Worm (Caenorhabditis elegans): ENCODE results near the gene cux-7.

DNA sequence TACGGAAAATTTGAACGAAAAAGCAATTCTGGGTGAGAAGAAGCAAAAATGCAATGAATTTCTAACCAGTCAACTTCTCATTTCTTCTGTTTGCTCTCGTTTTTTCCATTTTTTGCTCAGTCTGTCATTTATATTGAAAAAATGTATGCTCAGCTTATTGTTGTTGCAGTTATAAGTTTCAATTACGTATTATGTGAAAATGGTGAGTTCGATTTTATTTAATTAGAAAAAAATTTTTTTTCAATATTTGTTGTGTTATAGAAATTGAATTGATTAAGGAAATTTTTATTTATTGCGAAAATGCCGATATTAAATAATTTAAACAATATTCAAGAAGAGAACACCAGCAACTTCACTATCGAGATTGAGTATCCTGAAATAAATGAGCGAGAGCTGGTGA is 41.2 kb upstream of the cux-7 start, which contains the start of gene lgc-12:
- no peak for TF ChIP-seq ztf-11 (tag; optimal IDR thresholded peaks at IDR 0.05)
- no peak for TF ChIP-seq mep-1 (tag; optimal IDR thresholded peaks at IDR 0.05)
- no peak for TF ChIP-seq alr-1 (tag; optimal IDR thresholded peaks at IDR 0.05; ENCODE audit: borderline replicate concordance)
